Fruit fly (Drosophila melanogaster): ENCODE data around the gene Efa6.

The Efa6 gene

dm6 chr3R:22634549-22635410 is 47.2 kb downstream of the Efa6 start (continued):
- TF ChIP-seq CG6683 (GFP tag; optimal IDR thresholded peaks at IDR 0.05) (no peak), CG1233 (GFP tag; optimal IDR thresholded peaks at IDR 0.05) (peak; percentile 23), CG6272 (GFP tag; IDR thresholded peaks at IDR 0.05) (no peak), Hand (GFP tag; optimal IDR thresholded peaks at IDR 0.05) (no peak), CG10654 (GFP tag; optimal IDR thresholded peaks at IDR 0.05) (no peak), CG11560 (tag; IDR thresholded peaks at IDR 0.05) (no peak), jumu (GFP tag; optimal IDR thresholded peaks at IDR 0.05) (no peak), Ada2b (GFP tag; IDR thresholded peaks at IDR 0.05) (no peak), CG10959 (GFP tag; IDR thresholded peaks at IDR 0.05) (no peak), Gsc (GFP tag; IDR thresholded peaks at IDR 0.05) (no peak), h (optimal IDR thresholded peaks at IDR 0.05) (no peak), CG7963 (GFP tag; IDR thresholded peaks at IDR 0.05; ENCODE audit: partially characterized antibody) (no peak), gfzf (GFP tag; optimal IDR thresholded peaks at IDR 0.05) (no peak), CG2875 (GFP tag; optimal IDR thresholded peaks at IDR 0.05) (no peak), CG7271 (tag; optimal IDR thresholded peaks at IDR 0.05) (no peak), CG3065 (GFP tag; optimal IDR thresholded peaks at IDR 0.05) (no peak), CG3995 (GFP tag; optimal IDR thresholded peaks at IDR 0.05) (no peak), Sox100B (GFP tag; optimal IDR thresholded peaks at IDR 0.05) (peak; percentile 44), Hr51 (GFP tag; optimal IDR thresholded peaks at IDR 0.05) (no peak), chinmo (GFP tag; IDR thresholded peaks at IDR 0.05; ENCODE audit: partially characterized antibody) (no peak), CG10462 (GFP tag; optimal IDR thresholded peaks at IDR 0.05) (no peak), vnd (GFP tag; IDR thresholded peaks at IDR 0.05; ENCODE audit: partially characterized antibody) (no peak), kay (GFP tag; optimal IDR thresholded peaks at IDR 0.05) (no peak), Hr3 (GFP tag; optimal IDR thresholded peaks at IDR 0.05) (no peak), CG31365 (tag; optimal IDR thresholded peaks at IDR 0.05) (no peak), CG17186 (GFP tag; optimal IDR thresholded peaks at IDR 0.05) (no peak), Camta (GFP tag; optimal IDR thresholded peaks at IDR 0.05) (no peak), Meics (GFP tag; optimal IDR thresholded peaks at IDR 0.05) (no peak), Usf (GFP tag; optimal IDR thresholded peaks at IDR 0.05) (no peak), wek (GFP tag; optimal IDR thresholded peaks at IDR 0.05) (peak; percentile 25), al (GFP tag; IDR thresholded peaks at IDR 0.05) (no peak), ase (GFP tag; IDR thresholded peaks at IDR 0.05) (no peak), vfl (GFP tag; optimal IDR thresholded peaks at IDR 0.05) (no peak), Dbx (GFP tag; IDR thresholded peaks at IDR 0.05) (no peak), CG14667 (GFP tag; IDR thresholded peaks at IDR 0.05) (no peak), CG3407 (GFP tag; optimal IDR thresholded peaks at IDR 0.05) (no peak), CG3726 (GFP tag; IDR thresholded peaks at IDR 0.05) (no peak), emc (GFP tag; optimal IDR thresholded peaks at IDR 0.05) (no peak), salm (tag; optimal IDR thresholded peaks at IDR 0.05) (no peak), jigr1 (GFP tag; IDR thresholded peaks at IDR 0.05) (no peak), HmgZ (tag; optimal IDR thresholded peaks at IDR 0.05) (no peak), CrebB (tag; optimal IDR thresholded peaks at IDR 0.05) (no peak), PHDP (tag; optimal IDR thresholded peaks at IDR 0.05) (no peak), CG10431 (GFP tag; optimal IDR thresholded peaks at IDR 0.05) (no peak), slp2 (GFP tag; optimal IDR thresholded peaks at IDR 0.05) (no peak), CG17912 (GFP tag; optimal IDR thresholded peaks at IDR 0.05) (no peak), pita (GFP tag; optimal IDR thresholded peaks at IDR 0.05) (no peak), CG12744 (GFP tag; optimal IDR thresholded peaks at IDR 0.05) (no peak), sqz (GFP tag; optimal IDR thresholded peaks at IDR 0.05) (peak; percentile 23), Kr (GFP tag; optimal IDR thresholded peaks at IDR 0.05) (no peak)
